Fruit fly (Drosophila melanogaster) whole organism, embryonic: ENCODE data around the gene Acat2.
A peak's percentile ranks its signal among the peaks of the same experiment; 100 is the strongest.

Experiments used
- Atf-2 ChIP-seq: fragments of 200-800 bp; sonication (Bioruptor generic); optimal IDR thresholded peaks from 2 replicates; lab custom pipeline; 2016; ENCODE audit warnings: missing biosample characterization, missing genetic modification characterization
- Awh ChIP-seq: fragments of 200-800 bp; sonication (Bioruptor generic); IDR thresholded peaks from 2 replicates; pipeline ENCODE4, ENCODE4 v1.3.6; 2022; ENCODE audit warnings: missing biosample characterization, missing genetic modification characterization
- Bgb ChIP-seq: fragments of 200-800 bp; sonication (Bioruptor generic); IDR thresholded peaks from 2 replicates; pipeline ENCODE4 v1.3.6; 2022; ENCODE audit warnings: missing biosample characterization, missing genetic modification characterization; ENCODE audit not compliant: partially characterized antibody
- CG12391 ChIP-seq: fragments of 200-800 bp; sonication (Bioruptor generic); optimal IDR thresholded peaks from 3 replicates; lab custom pipeline; 2018; ENCODE audit warnings: missing biosample characterization, mild to moderate bottlenecking, missing genetic modification characterization, moderate library complexity
- CG12769 ChIP-seq: fragments of 200-800 bp; sonication (Bioruptor generic); optimal IDR thresholded peaks from 2 replicates; lab custom pipeline; 2019; ENCODE audit warnings: missing biosample characterization, mild to moderate bottlenecking, missing genetic modification characterization, moderate library complexity
- CG1602 ChIP-seq: fragments of 200-800 bp; sonication (Bioruptor generic); optimal IDR thresholded peaks from 3 replicates; lab custom pipeline; 2016; ENCODE audit warnings: missing biosample characterization, missing genetic modification characterization
- CG18599 ChIP-seq: fragments of 200-800 bp; sonication (Bioruptor generic); optimal IDR thresholded peaks from 3 replicates; lab custom pipeline; 2017; ENCODE audit warnings: missing biosample characterization, missing genetic modification characterization, mild to moderate bottlenecking, moderate library complexity, missing genetic modification reagents
- CG31441 ChIP-seq: fragments of 200-800 bp; sonication (Bioruptor generic); IDR thresholded peaks from 2 replicates; pipeline ENCODE4 v1.3.6; 2022; ENCODE audit warnings: missing biosample characterization, missing genetic modification characterization
- CG3995 ChIP-seq: fragments of 200-800 bp; sonication (Bioruptor generic); optimal IDR thresholded peaks from 3 replicates; lab custom pipeline; 2016; ENCODE audit warnings: missing biosample characterization, missing genetic modification characterization
- CG5953 ChIP-seq: fragments of 200-800 bp; sonication (Bioruptor generic); IDR thresholded peaks from 2 replicates; pipeline ENCODE4 v1.3.6; 2022; ENCODE audit warnings: missing biosample characterization, missing genetic modification characterization
- CG7839 ChIP-seq: fragments of 200-800 bp; sonication (Bioruptor generic); optimal IDR thresholded peaks from 3 replicates; lab custom pipeline; 2018; ENCODE audit warnings: missing biosample characterization, mild to moderate bottlenecking, missing genetic modification characterization, moderate library complexity
- CG8944 ChIP-seq: fragments of 200-800 bp; sonication (Bioruptor generic); optimal IDR thresholded peaks from 3 replicates; lab custom pipeline; 2016; ENCODE audit warnings: missing biosample characterization, missing genetic modification characterization
- CG9609 ChIP-seq: fragments of 200-800 bp; sonication (Bioruptor generic); optimal IDR thresholded peaks from 3 replicates; lab custom pipeline; 2016; ENCODE audit warnings: missing biosample characterization, missing genetic modification characterization
- CHES-1-like ChIP-seq: fragments of 200-800 bp; sonication (Bioruptor generic); optimal IDR thresholded peaks from 2 replicates; lab custom pipeline; 2016; ENCODE audit warnings: missing biosample characterization, missing genetic modification characterization
- D19A ChIP-seq: fragments of 200-800 bp; optimal IDR thresholded peaks from 3 replicates; lab custom pipeline; 2019; ENCODE audit warnings: missing biosample characterization, mild to moderate bottlenecking, missing genetic modification characterization, moderate library complexity
- Dek ChIP-seq: fragments of 200-800 bp; sonication (Bioruptor generic); optimal IDR thresholded peaks from 3 replicates; lab custom pipeline; 2019; ENCODE audit warnings: missing biosample characterization, mild to moderate bottlenecking, missing genetic modification characterization, moderate library complexity
- Dp ChIP-seq: fragments of 200-800 bp; sonication (Bioruptor generic); optimal IDR thresholded peaks from 2 replicates; lab custom pipeline; 2018; ENCODE audit warnings: missing biosample characterization, mild to moderate bottlenecking, missing genetic modification characterization, moderate library complexity
- HLH4C ChIP-seq: fragments of 200-800 bp; sonication (Bioruptor generic); IDR thresholded peaks from 3 replicates; pipeline ENCODE4 v1.3.6; 2022; ENCODE audit warnings: missing biosample characterization, missing genetic modification characterization; ENCODE audit not compliant: partially characterized antibody
- Hsf ChIP-seq: fragments of 200-800 bp; sonication (Bioruptor generic); optimal IDR thresholded peaks from 3 replicates; lab custom pipeline; 2016; ENCODE audit warnings: missing biosample characterization, missing genetic modification characterization
- Meics ChIP-seq: fragments of 200-800 bp; sonication (Bioruptor generic); optimal IDR thresholded peaks from 2 replicates; lab custom pipeline; 2017; ENCODE audit warnings: missing biosample characterization, mild to moderate bottlenecking, missing genetic modification characterization
- Mrtf ChIP-seq: fragments of 200-800 bp; sonication (Bioruptor generic); IDR thresholded peaks from 3 replicates; pipeline ENCODE4 v1.3.6; 2022; ENCODE audit warnings: missing biosample characterization, missing genetic modification characterization
- NK7.1 ChIP-seq: fragments of 200-800 bp; sonication (Bioruptor generic); optimal IDR thresholded peaks from 3 replicates; lab custom pipeline; 2016; ENCODE audit warnings: missing biosample characterization, missing genetic modification characterization
- NfI ChIP-seq: fragments of 200-800 bp; sonication (Bioruptor generic); optimal IDR thresholded peaks from 3 replicates; lab custom pipeline; 2018; ENCODE audit warnings: missing biosample characterization, mild to moderate bottlenecking, missing genetic modification characterization, moderate library complexity
- Six4 ChIP-seq: fragments of 200-800 bp; sonication (Bioruptor generic); optimal IDR thresholded peaks from 2 replicates; lab custom pipeline; 2016; ENCODE audit warnings: missing biosample characterization, missing genetic modification characterization
- abd-A ChIP-seq: fragments of 200-800 bp; sonication (Bioruptor generic); optimal IDR thresholded peaks from 3 replicates; lab custom pipeline; 2019; ENCODE audit warnings: missing biosample characterization, mild to moderate bottlenecking, missing genetic modification characterization, moderate library complexity
- ase ChIP-seq: fragments of 200-800 bp; sonication (Bioruptor generic); IDR thresholded peaks from 3 replicates; pipeline ENCODE4 v1.3.6; 2022; ENCODE audit warnings: missing biosample characterization, missing genetic modification characterization
- bsh ChIP-seq, 2 experiments: fragments of 200-800 bp; sonication (Bioruptor generic); optimal IDR thresholded peaks; 2 replicates each; lab custom pipeline; 2017 to 2018; ENCODE audit warnings: mild to moderate bottlenecking in 2 of 2, missing biosample characterization in 2 of 2, missing genetic modification characterization in 2 of 2, moderate library complexity in 1 of 2
- chif ChIP-seq, 2 experiments: fragments of 200-800 bp; sonication (Bioruptor generic); optimal IDR thresholded peaks; 3 replicates each; lab custom pipeline; 2016; ENCODE audit warnings: missing biosample characterization in 2 of 2, missing genetic modification characterization in 2 of 2
- crol ChIP-seq: fragments of 200-800 bp; sonication (Bioruptor generic); IDR thresholded peaks from 2 replicates; pipeline ENCODE4 v1.3.6; 2022; ENCODE audit warnings: missing biosample characterization, missing genetic modification characterization
- dan ChIP-seq: fragments of 200-800 bp; sonication (Bioruptor generic); IDR thresholded peaks from 2 replicates; pipeline ENCODE4 v1.3.6; 2022; ENCODE audit warnings: missing biosample characterization, missing genetic modification characterization
- dati ChIP-seq: fragments of 200-800 bp; sonication (Bioruptor generic); IDR thresholded peaks from 2 replicates; pipeline ENCODE4 v1.3.6; 2022; ENCODE audit warnings: missing biosample characterization, missing genetic modification characterization
- ewg ChIP-seq: fragments of 200-800 bp; sonication (Bioruptor generic); optimal IDR thresholded peaks from 3 replicates; lab custom pipeline; 2017; ENCODE audit warnings: mild to moderate bottlenecking, missing biosample characterization, missing genetic modification reagents, missing genetic modification characterization
- fd96Cb ChIP-seq: fragments of 200-800 bp; sonication (Bioruptor generic); optimal IDR thresholded peaks from 2 replicates; lab custom pipeline; 2018; ENCODE audit warnings: missing biosample characterization, mild to moderate bottlenecking, missing genetic modification characterization, moderate library complexity
- gem ChIP-seq: fragments of 200-800 bp; sonication (Bioruptor generic); optimal IDR thresholded peaks from 2 replicates; lab custom pipeline; 2019; ENCODE audit warnings: missing biosample characterization, mild to moderate bottlenecking, missing genetic modification characterization, moderate library complexity
- inv ChIP-seq: fragments of 200-800 bp; sonication (Bioruptor generic); IDR thresholded peaks from 2 replicates; pipeline ENCODE4 v1.3.6; 2022; ENCODE audit warnings: missing biosample characterization, missing genetic modification characterization; ENCODE audit not compliant: partially characterized antibody
- jigr1 ChIP-seq: fragments of 200-800 bp; sonication (Bioruptor generic); IDR thresholded peaks from 3 replicates; pipeline ENCODE4 v1.3.6; 2022; ENCODE audit warnings: missing biosample characterization, missing genetic modification characterization
- jumu ChIP-seq: fragments of 200-800 bp; sonication (Bioruptor generic); optimal IDR thresholded peaks from 3 replicates; lab custom pipeline; 2016; ENCODE audit warnings: missing biosample characterization, missing genetic modification characterization
- lbe ChIP-seq: fragments of 200-800 bp; sonication (Bioruptor generic); optimal IDR thresholded peaks from 2 replicates; lab custom pipeline; 2016; ENCODE audit warnings: missing biosample characterization, mild to moderate bottlenecking, missing genetic modification characterization
- maf-S ChIP-seq: fragments of 200-800 bp; sonication (Bioruptor generic); optimal IDR thresholded peaks from 2 replicates; lab custom pipeline; 2016; ENCODE audit warnings: missing biosample characterization, missing genetic modification characterization
- pzg ChIP-seq: fragments of 200-800 bp; sonication (Bioruptor generic); optimal IDR thresholded peaks from 3 replicates; lab custom pipeline; 2018; ENCODE audit warnings: missing biosample characterization, mild to moderate bottlenecking, missing genetic modification characterization, moderate library complexity
- scrt ChIP-seq: fragments of 200-800 bp; sonication (Bioruptor generic); optimal IDR thresholded peaks from 2 replicates; lab custom pipeline; 2018; ENCODE audit warnings: missing biosample characterization, mild to moderate bottlenecking, missing genetic modification characterization, moderate library complexity
- slbo ChIP-seq: fragments of 200-800 bp; sonication (Bioruptor generic); IDR thresholded peaks from 2 replicates; pipeline ENCODE4 v1.3.6; 2022; ENCODE audit warnings: missing biosample characterization, missing genetic modification characterization
- sob ChIP-seq: fragments of 200-800 bp; sonication (Bioruptor generic); IDR thresholded peaks from 2 replicates; pipeline ENCODE4 v1.3.6; 2022; ENCODE audit warnings: missing biosample characterization, missing genetic modification characterization
- tgo ChIP-seq: fragments of 200-800 bp; sonication (Bioruptor generic); IDR thresholded peaks from 3 replicates; pipeline ENCODE4 v1.3.6; 2022; ENCODE audit warnings: missing biosample characterization, missing genetic modification characterization
- tna ChIP-seq: fragments of 200-800 bp; sonication (Bioruptor generic); IDR thresholded peaks from 2 replicates; pipeline ENCODE4 v1.3.6; 2022; ENCODE audit warnings: missing biosample characterization, missing genetic modification characterization; ENCODE audit not compliant: partially characterized antibody
- yki ChIP-seq: fragments of >200 bp; optimal IDR thresholded peaks from 3 replicates; lab custom pipeline; 2018
- zen ChIP-seq: fragments of 200-800 bp; sonication (Bioruptor generic); optimal IDR thresholded peaks from 3 replicates; lab custom pipeline; 2018; ENCODE audit warnings: missing biosample characterization, mild to moderate bottlenecking, missing genetic modification characterization, moderate library complexity
- zfh2 ChIP-seq: fragments of 200-800 bp; sonication (Bioruptor generic); optimal IDR thresholded peaks from 2 replicates; lab custom pipeline; 2016; ENCODE audit warnings: missing biosample characterization, missing genetic modification characterization

Acat2 gene

dm6 chr3L:1349942-1350923 lies 47.5 kb downstream of the Acat2 start (continued):
- TF ChIP-seq Hsf (GFP tag; lab: Kevin White, UChicago) (peak; percentile 49), pzg (peak; percentile 85), dan (GFP tag; lab: Robert Waterston, UW) (no peak), dati (no peak), Bgb (GFP tag; lab: Robert Waterston, UW) (peak; percentile 98), ase (no peak), inv (peak; percentile 99), fd96Cb (tag; lab: Kevin White, UChicago) (peak; percentile 13), CG1602 (peak; percentile 40), NK7.1 (GFP tag; lab: Kevin White, UChicago) (no peak), scrt (GFP tag; lab: Kevin White, UChicago) (peak; percentile 15), gem (tag; lab: Kevin White, UChicago) (peak; percentile 62), CG3995 (GFP tag; lab: Kevin White, UChicago) (peak; percentile 81), zfh2 (GFP tag; lab: Kevin White, UChicago) (peak; percentile 38), bsh (GFP tag; optimal IDR thresholded peaks at IDR 0.05; lab: Kevin White, UChicago) (peak in 1 of 2 experiments; percentile 21), CG12391 (tag; lab: Kevin White, UChicago) (peak; percentile 71), HLH4C (GFP tag; lab: Robert Waterston, UW) (peak; percentile 97), zen (tag; lab: Kevin White, UChicago) (peak; percentile 13), Six4 (no peak), chif (GFP tag; optimal IDR thresholded peaks at IDR 0.05; lab: Kevin White, UChicago) (no peak), Meics (GFP tag; lab: Kevin White, UChicago) (peak; percentile 41), CG12769 (peak; percentile 13), CG18599 (GFP tag; lab: Kevin White, UChicago) (no peak), CG5953 (GFP tag; lab: Robert Waterston, UW) (no peak), CG7839 (tag; lab: Kevin White, UChicago) (peak; percentile 42), yki (lab: Kevin White, UChicago) (no peak), crol (GFP tag; lab: Robert Waterston, UW) (no peak), Dp (GFP tag; lab: Kevin White, UChicago) (peak; percentile 32), CG31441 (GFP tag; lab: Robert Waterston, UW) (peak; percentile 54; the same call in 1 of the 2 replicates), slbo (GFP tag; lab: Robert Waterston, UW) (peak; percentile 77), Dek (tag; lab: Kevin White, UChicago) (peak; percentile 45), lbe (GFP tag; lab: Kevin White, UChicago) (peak; percentile 47), CG8944 (peak; percentile 33), sob (GFP tag; lab: Robert Waterston, UW) (0 out of 2 replicates have a peak, but pooled peaks have one; percentile 13), Atf-2 (GFP tag; lab: Kevin White, UChicago) (no peak), Awh (GFP tag; lab: Robert Waterston, UW) (no peak), abd-A (tag; lab: Kevin White, UChicago) (no peak), ewg (GFP tag; lab: Kevin White, UChicago) (peak; percentile 55), jigr1 (GFP tag; lab: Robert Waterston, UW) (no peak), jumu (GFP tag; lab: Kevin White, UChicago) (peak; percentile 40), tna (GFP tag; lab: Robert Waterston, UW) (peak; percentile 94), Mrtf (GFP tag; lab: Robert Waterston, UW) (no peak), tgo (GFP tag; lab: Robert Waterston, UW) (no peak; the same call in 2 of the 3 replicates), NfI (GFP tag; lab: Kevin White, UChicago) (peak; percentile 28), CHES-1-like (GFP tag; lab: Kevin White, UChicago) (peak; percentile 52), D19A (peak; percentile 34), maf-S (peak; percentile 35), CG9609 (no peak)
